Worm (Caenorhabditis elegans) whole organism, L4 larva: ENCODE results near the gene col-104.

Source experiments
- D1046.2 ChIP-seq: fragments of 200-800 bp; sonication (Bioruptor generic); IDR thresholded peaks from 2 replicates; pipeline ENCODE4 v1.3.6; 2022; ENCODE audit warnings: missing genetic modification characterization, missing compliant biosample characterization
- F37D6.2 ChIP-seq: sonication (generic microtip); optimal IDR thresholded peaks from 2 replicates; lab custom pipeline; 2016; ENCODE audit warnings: mild to moderate bottlenecking, missing genetic modification characterization, missing compliant biosample characterization
- F44E2.7 ChIP-seq: fragments of 200-800 bp; sonication (Bioruptor generic); IDR thresholded peaks from 2 replicates; pipeline ENCODE4 v2.1.2; 2022; ENCODE audit warnings: missing genetic modification characterization, missing compliant biosample characterization
- T26A8.4 ChIP-seq: fragments of 200-800 bp; sonication (Bioruptor generic); IDR thresholded peaks from 2 replicates; pipeline ENCODE4 v1.3.6; 2022; ENCODE audit warnings: missing genetic modification characterization, missing compliant biosample characterization
- Y75B8A.6 ChIP-seq: fragments of 200-800 bp; sonication (Bioruptor generic); IDR thresholded peaks from 2 replicates; pipeline ENCODE4 v1.3.6; 2022; ENCODE audit warnings: missing genetic modification reagents, missing genetic modification characterization, missing compliant biosample characterization
- ZK337.2 ChIP-seq: fragments of 200-800 bp; sonication (Bioruptor generic); IDR thresholded peaks from 2 replicates; pipeline ENCODE4 v1.3.6; 2022; ENCODE audit warnings: missing genetic modification reagents, missing genetic modification characterization, missing compliant biosample characterization
- aly-2 ChIP-seq: sonication (generic microtip); optimal IDR thresholded peaks from 2 replicates; lab custom pipeline; 2018; ENCODE audit warnings: missing biosample characterization, missing genetic modification characterization
- ama-1 ChIP-seq: fragments of 150-350 bp; optimal IDR thresholded peaks from 2 replicates; lab custom pipeline; 2014; ENCODE audit warnings: inconsistent platforms, mixed read lengths
- ceh-28 ChIP-seq: fragments of 150-350 bp; optimal IDR thresholded peaks from 2 replicates; lab custom pipeline; 2014; ENCODE audit warnings: missing biosample characterization, missing genetic modification reagents, missing genetic modification characterization
- ceh-82 ChIP-seq: sonication (generic microtip); optimal IDR thresholded peaks from 2 replicates; lab custom pipeline; 2017; ENCODE audit warnings: missing biosample characterization, missing genetic modification characterization
- ces-1 ChIP-seq: fragments of 150-350 bp; sonication (generic microtip); optimal IDR thresholded peaks from 4 replicates; lab custom pipeline; 2014; ENCODE audit warnings: missing biosample characterization, missing genetic modification reagents, missing genetic modification characterization
- cey-2 ChIP-seq: sonication (generic microtip); optimal IDR thresholded peaks from 3 replicates; lab custom pipeline; 2017; ENCODE audit warnings: missing genetic modification characterization, mild to moderate bottlenecking, missing compliant biosample characterization, antibody characterized with exemption, borderline replicate concordance; ENCODE audit not compliant: insufficient read depth
- ctbp-1 ChIP-seq: fragments of 200-800 bp; sonication (Bioruptor generic); IDR thresholded peaks from 2 replicates; pipeline ENCODE4 v1.3.6; 2022; ENCODE audit warnings: missing genetic modification reagents, missing genetic modification characterization, missing compliant biosample characterization
- daf-16 ChIP-seq, 3 experiments: sonication (generic microtip); optimal IDR thresholded peaks; 2 replicates each; lab custom pipeline; 2016 to 2017; ENCODE audit warnings: missing genetic modification characterization in 3 of 3, missing genetic modification reagents in 3 of 3, mild to moderate bottlenecking in 2 of 3, missing compliant biosample characterization in 2 of 3, missing biosample characterization in 1 of 3, moderate library complexity in 1 of 3
- duxl-1 ChIP-seq: sonication (generic microtip); optimal IDR thresholded peaks from 2 replicates; lab custom pipeline; 2016; ENCODE audit warnings: mild to moderate bottlenecking, missing genetic modification characterization, moderate library complexity, missing compliant biosample characterization; ENCODE audit not compliant: poor library complexity
- dve-1 ChIP-seq: sonication (generic microtip); optimal IDR thresholded peaks from 2 replicates; lab custom pipeline; 2017; ENCODE audit warnings: antibody characterized with exemption, mild to moderate bottlenecking, missing genetic modification characterization, missing compliant biosample characterization; ENCODE audit not compliant: insufficient read depth
- egl-43 ChIP-seq: fragments of 200-800 bp; sonication (Bioruptor generic); IDR thresholded peaks from 2 replicates; pipeline ENCODE4 v1.3.6; 2022; ENCODE audit warnings: missing genetic modification reagents, missing genetic modification characterization, missing compliant biosample characterization
- gei-8 ChIP-seq: fragments of 200-800 bp; sonication (Bioruptor generic); optimal IDR thresholded peaks from 2 replicates; lab custom pipeline; 2018; ENCODE audit warnings: mild to moderate bottlenecking, missing genetic modification characterization, missing compliant biosample characterization
- hif-1 ChIP-seq, 2 experiments: sonication (generic microtip); optimal IDR thresholded peaks; 2 replicates each; lab custom pipeline; 2016 to 2017; ENCODE audit warnings: missing compliant biosample characterization in 2 of 2, missing genetic modification characterization in 2 of 2, missing genetic modification reagents in 2 of 2, missing genotype in 2 of 2, mild to moderate bottlenecking in 1 of 2
- hlh-30 ChIP-seq: sonication (generic microtip); optimal IDR thresholded peaks from 2 replicates; lab custom pipeline; 2017; ENCODE audit warnings: antibody characterized with exemption, mild to moderate bottlenecking, missing genetic modification characterization, missing compliant biosample characterization; ENCODE audit not compliant: insufficient read depth
- hmg-1.1 ChIP-seq: fragments of 200-800 bp; sonication (Bioruptor generic); IDR thresholded peaks from 2 replicates; pipeline ENCODE4 v1.3.6; 2022; ENCODE audit warnings: missing genetic modification reagents, missing genetic modification characterization, missing compliant biosample characterization
- lin-29 ChIP-seq: fragments of 200-800 bp; sonication (Bioruptor generic); IDR thresholded peaks from 2 replicates; pipeline ENCODE4 v1.3.6; 2022; ENCODE audit warnings: missing genetic modification reagents, missing genetic modification characterization, missing compliant biosample characterization
- lin-38 ChIP-seq: fragments of 200-800 bp; sonication (Bioruptor generic); IDR thresholded peaks from 2 replicates; pipeline ENCODE4 v1.3.6; 2022; ENCODE audit warnings: missing genetic modification reagents, missing genetic modification characterization, missing compliant biosample characterization
- lsy-2 ChIP-seq, 2 experiments: fragments of 150-350 bp in 1 of 2; sonication (generic microtip) in 1 of 2; optimal IDR thresholded peaks; 2 replicates each; lab custom pipeline; 2014 to 2017; ENCODE audit warnings: missing biosample characterization in 2 of 2, missing genetic modification characterization in 2 of 2
- madf-9 ChIP-seq: fragments of 200-800 bp; sonication (Bioruptor generic); conservative IDR thresholded peaks from 2 replicates; pipeline ENCODE4 v1.3.6; 2022; ENCODE audit warnings: missing genetic modification reagents, missing genetic modification characterization, missing compliant biosample characterization
- mep-1 ChIP-seq: fragments of 150-350 bp; sonication (generic microtip); optimal IDR thresholded peaks from 3 replicates; lab custom pipeline; 2014; ENCODE audit warnings: missing biosample characterization, missing genetic modification characterization
- mxl-3 ChIP-seq: fragments of 200-800 bp; sonication (Bioruptor generic); optimal IDR thresholded peaks from 2 replicates; lab custom pipeline; 2018; ENCODE audit warnings: mild to moderate bottlenecking, missing genetic modification characterization, missing compliant biosample characterization
- pqm-1 ChIP-seq: sonication (generic microtip); optimal IDR thresholded peaks from 2 replicates; lab custom pipeline; 2017; ENCODE audit warnings: missing biosample characterization, missing genetic modification characterization
- saeg-2 ChIP-seq: fragments of 200-800 bp; sonication (Bioruptor generic); IDR thresholded peaks from 2 replicates; pipeline ENCODE4 v1.3.6; 2022; ENCODE audit warnings: missing genetic modification reagents, missing genetic modification characterization, missing compliant biosample characterization
- sdz-12 ChIP-seq: fragments of 200-800 bp; sonication (Bioruptor generic); optimal IDR thresholded peaks from 2 replicates; lab custom pipeline; 2018; ENCODE audit warnings: mild to moderate bottlenecking, missing genetic modification characterization, missing compliant biosample characterization
- set-16 ChIP-seq: fragments of 200-800 bp; sonication (Bioruptor generic); IDR thresholded peaks from 2 replicates; pipeline ENCODE4 v1.3.6; 2022; ENCODE audit warnings: missing genetic modification reagents, missing genetic modification characterization, missing compliant biosample characterization
- spr-3 ChIP-seq: fragments of 200-800 bp; sonication (Bioruptor generic); optimal IDR thresholded peaks from 2 replicates; lab custom pipeline; 2018; ENCODE audit warnings: mild to moderate bottlenecking, missing genetic modification characterization, missing compliant biosample characterization
- unc-62 ChIP-seq, 3 experiments: fragments of 150-350 bp in 1 of 3; sonication (generic microtip); optimal IDR thresholded peaks in 2 of 3; peaks in 1 of 3; 1 replicate in 1 of 3; 2 replicates in 2 of 3; lab custom pipeline; 2014 to 2017; ENCODE audit warnings: missing biosample characterization in 3 of 3, missing genetic modification characterization in 3 of 3, missing genetic modification reagents in 3 of 3, missing genotype in 1 of 3

Gene col-104

ce11 chrIV:1355147-1355546 lies at the start of gene col-104:
Gene col-104, minus strand, starts transcription at chrIV:1355305.
- TF ChIP-seq ces-1 (GFP tag; lab: Kevin White, UChicago) (no peak), ZK337.2 (GFP tag; lab: Robert Waterston, UW) (no peak), set-16 (GFP tag; lab: Robert Waterston, UW) (no peak), aly-2 (tag; lab: Kevin White, UChicago) (no peak), F44E2.7 (0 out of 2 replicates have a peak, but pooled peaks have one; percentile 32), cey-2 (no peak), lin-38 (GFP tag; lab: Robert Waterston, UW) (0 out of 2 replicates have a peak, but pooled peaks have one; percentile 18), ceh-28 (tag; lab: Kevin White, UChicago) (peak; percentile 87), T26A8.4 (GFP tag; lab: Robert Waterston, UW) (peak; percentile 36; the same call in 1 of the 2 replicates), daf-16 (GFP tag; optimal IDR thresholded peaks at IDR 0.05; lab: Kevin White, UChicago) (no peak), daf-16 (tag; optimal IDR thresholded peaks at IDR 0.05; lab: Kevin White, UChicago) (no peak), hif-1 (tag; optimal IDR thresholded peaks at IDR 0.05; lab: Kevin White, UChicago) (no peak), ama-1 (lab: Kevin White, UChicago) (peak; percentile 33), egl-43 (GFP tag; lab: Robert Waterston, UW) (0 out of 2 replicates have a peak, but pooled peaks have one; percentile 12), spr-3 (GFP tag; lab: Kevin White, UChicago) (no peak)

ce11 chrIV:1403960-1404359 lies 48.9 kb upstream of the col-104 start:
- no peak for TF ChIP-seq Y75B8A.6 (GFP tag; lab: Robert Waterston, UW)
- TF ChIP-seq saeg-2 = no peak
- TF ChIP-seq gei-8 (GFP tag; lab: Kevin White, UChicago) = no peak
- peak; percentile 30 for TF ChIP-seq dve-1
- no peak for TF ChIP-seq duxl-1 (tag; lab: Kevin White, UChicago)
- no peak for TF ChIP-seq F37D6.2 (tag; lab: Kevin White, UChicago)
- TF ChIP-seq D1046.2 (GFP tag; lab: Robert Waterston, UW) = no peak
- no peak for TF ChIP-seq mxl-3
- TF ChIP-seq T26A8.4 (GFP tag; lab: Robert Waterston, UW) = no peak
- no peak for TF ChIP-seq madf-9 (GFP tag; lab: Robert Waterston, UW)
- no peak for TF ChIP-seq hmg-1.1 (GFP tag; lab: Robert Waterston, UW)
- no peak for TF ChIP-seq cey-2
- TF ChIP-seq daf-16 (GFP tag; optimal IDR thresholded peaks at IDR 0.05; lab: Kevin White, UChicago) = no peak
- TF ChIP-seq daf-16 (tag; optimal IDR thresholded peaks at IDR 0.05; lab: Kevin White, UChicago) = peak; percentile 55
- no peak for TF ChIP-seq lin-29 (GFP tag; lab: Robert Waterston, UW)
- peak; percentile 51 for TF ChIP-seq hlh-30 (tag; lab: Kevin White, UChicago)
- no peak for TF ChIP-seq ctbp-1 (GFP tag; lab: Robert Waterston, UW)
- TF ChIP-seq aly-2 (tag; lab: Kevin White, UChicago) = no peak
- TF ChIP-seq mep-1 (tag; lab: Kevin White, UChicago) = no peak

ce11 chrIV:1400016-1400415 lies 44.9 kb upstream of the col-104 start:
- TF ChIP-seq ceh-82 (tag; lab: Kevin White, UChicago) (no peak), ceh-28 (tag; lab: Kevin White, UChicago) (peak; percentile 55), lsy-2 (tag; optimal IDR thresholded peaks at IDR 0.05; lab: Kevin White, UChicago) (no peak), unc-62 (GFP tag; optimal IDR thresholded peaks at IDR 0.05 in 1 of 2; lab: Kevin White, UChicago) (peak in 1 of 2 experiments; percentile 65), unc-62 (tag; optimal IDR thresholded peaks at IDR 0.05; lab: Kevin White, UChicago) (no peak), pqm-1 (no peak)

- peak in 1 of 2 experiments; percentile 96 for TF ChIP-seq unc-62 (GFP tag; optimal IDR thresholded peaks at IDR 0.05 in 1 of 2; lab: Kevin White, UChicago)
- TF ChIP-seq unc-62 (tag; optimal IDR thresholded peaks at IDR 0.05; lab: Kevin White, UChicago) = no peak
- TF ChIP-seq sdz-12 (GFP tag; lab: Kevin White, UChicago) = no peak
- TF ChIP-seq, all 104 proteins: peak for 1
These were observed 42.8 kb upstream of the col-104 start for ce11 chrIV:1397895-1398294.
